Worm (Caenorhabditis elegans): ENCODE results near the gene hlh-34.

hlh-34 gene

DNA sequence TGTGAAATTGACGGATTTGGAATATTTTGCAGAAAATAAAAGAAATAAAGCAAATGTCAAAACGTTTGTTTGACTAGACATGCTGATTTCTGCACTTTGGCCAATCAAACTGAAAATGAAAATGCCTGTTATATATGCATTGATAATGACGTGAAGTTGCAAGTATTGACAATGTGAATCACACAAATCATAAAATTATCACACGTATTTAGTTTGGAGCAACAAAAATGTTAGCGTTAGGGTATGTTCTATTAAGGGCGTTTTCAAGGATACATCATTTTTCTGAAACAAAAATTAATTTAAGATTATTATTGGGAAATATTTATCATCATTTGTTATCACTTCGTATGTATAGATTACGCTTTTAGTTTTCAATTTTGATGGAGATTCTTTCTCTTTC is 44.6 kb upstream of the hlh-34 start, which contains the start of gene cld-9:
Gene cld-9, minus strand, starts transcription at position 81 of the 400 bp plus-strand sequence.
- TF ChIP-seq hrde-1 (tag; optimal IDR thresholded peaks at IDR 0.05; ENCODE audit: borderline replicate concordance) = no peak
- TF ChIP-seq nhr-80 (tag; optimal IDR thresholded peaks at IDR 0.05) = peak; percentile 52

DNA sequence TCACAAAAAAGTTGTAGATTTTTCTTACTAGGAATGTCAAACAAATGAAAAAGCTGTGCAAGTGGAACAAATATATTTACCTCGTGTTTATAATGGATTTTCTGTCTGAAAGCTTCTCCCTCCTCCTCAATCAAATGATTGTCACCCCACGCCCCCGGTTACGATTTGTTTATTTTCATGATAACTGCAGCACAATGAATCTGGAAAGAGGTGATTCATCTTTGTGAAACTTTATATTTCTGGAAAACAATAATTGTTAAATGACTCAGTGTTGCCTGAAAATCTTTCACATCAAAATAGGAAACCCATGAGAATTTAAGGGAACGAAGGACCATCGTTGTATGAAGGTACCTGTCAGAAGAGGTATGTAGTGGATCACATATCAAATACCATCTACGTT is 41.5 kb upstream of the hlh-34 start, which contains the start of gene F35E12.10:
Gene F35E12.10, minus strand, starts transcription at position 101 of the 400 bp plus-strand sequence.
- TF ChIP-seq ztf-18 (tag; optimal IDR thresholded peaks at IDR 0.05) (no peak), tlf-1 (GFP tag; optimal IDR thresholded peaks at IDR 0.05) (no peak), ama-1 (optimal IDR thresholded peaks at IDR 0.05) (no peak), ama-1 (GFP tag; optimal IDR thresholded peaks at IDR 0.05) (no peak)

DNA sequence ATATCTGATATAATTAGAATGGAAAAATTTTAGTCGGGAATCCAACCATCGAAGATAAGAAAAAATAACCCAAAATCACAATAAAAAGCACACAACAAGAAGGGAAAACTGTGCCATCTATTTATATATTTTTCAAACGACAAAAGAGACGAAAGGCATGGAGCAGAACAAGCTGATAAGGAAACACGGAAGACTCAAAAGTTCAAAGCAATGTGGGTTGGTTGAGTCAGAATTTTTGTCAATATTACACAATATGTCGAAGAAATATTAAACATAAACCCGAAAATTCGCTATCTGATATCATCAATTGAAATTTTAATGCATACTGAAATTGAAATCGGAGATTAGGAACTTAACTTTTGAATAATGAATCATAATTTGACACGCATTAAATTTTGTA is 37.7 kb upstream of the hlh-34 start, which contains the start of gene F35E12.9:
Gene F35E12.9, minus strand, starts transcription at position 227 of the 400 bp plus-strand sequence.
- no peak for TF ChIP-seq rpc-1 (optimal IDR thresholded peaks at IDR 0.05)
- TF ChIP-seq rpc-1 (tag; optimal IDR thresholded peaks at IDR 0.05) = no peak
- peak; percentile 84 for TF ChIP-seq nhr-80 (tag; optimal IDR thresholded peaks at IDR 0.05)

- no peak for TF ChIP-seq B0035.1 (tag; optimal IDR thresholded peaks at IDR 0.05)
- no peak for TF ChIP-seq nfya-2 (GFP tag; IDR thresholded peaks at IDR 0.05)
- TF ChIP-seq bed-2 (GFP tag; IDR thresholded peaks at IDR 0.05) = no peak
- peak; percentile 49 for TF ChIP-seq nhr-80 (tag; optimal IDR thresholded peaks at IDR 0.05)
- TF ChIP-seq egl-44 (GFP tag; IDR thresholded peaks at IDR 0.05) = no peak
- no peak for TF ChIP-seq rcor-1 (GFP tag; IDR thresholded peaks at IDR 0.05)
These were observed 32.7 kb upstream of the hlh-34 start for ce11 chrV:13739901-13740300.

DNA sequence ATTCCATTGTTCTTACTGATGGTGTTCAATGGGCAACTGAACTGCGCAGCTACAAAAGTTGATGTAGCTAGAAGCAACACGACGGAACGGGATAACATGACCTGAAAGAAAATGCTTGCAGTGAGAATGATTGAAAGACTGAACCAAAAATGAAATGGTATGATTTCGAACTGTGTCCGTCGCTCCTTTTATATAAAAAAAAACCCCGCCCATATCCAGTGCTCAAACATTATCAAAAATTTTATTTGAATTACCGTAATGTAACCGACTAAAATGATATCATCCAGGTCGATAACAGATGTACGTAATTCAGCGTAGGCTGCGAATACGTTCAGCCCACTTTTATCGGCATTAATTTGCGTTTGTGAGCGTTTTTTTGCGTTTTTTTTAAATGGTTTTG is 31.2 kb upstream of the hlh-34 start, which contains the start of gene irg-5:
Gene irg-5, minus strand, starts transcription at position 101 of the 400 bp plus-strand sequence.
- TF ChIP-seq let-526 (GFP tag; IDR thresholded peaks at IDR 0.05) (no peak), lsl-1 (GFP tag; optimal IDR thresholded peaks at IDR 0.05) (no peak), dpl-1 (GFP tag; optimal IDR thresholded peaks at IDR 0.05) (no peak), F23B12.7 (tag; optimal IDR thresholded peaks at IDR 0.05; ENCODE audit: insufficient read depth) (no peak), egl-18 (GFP tag; IDR thresholded peaks at IDR 0.05) (no peak), dox-1 (GFP tag; IDR thresholded peaks at IDR 0.05) (no peak), hmg-20 (GFP tag; IDR thresholded peaks at IDR 0.05) (no peak), F33H1.4 (GFP tag; IDR thresholded peaks at IDR 0.05) (no peak), K12H6.12 (tag; optimal IDR thresholded peaks at IDR 0.05) (no peak), Y79H2A.3 (GFP tag; conservative IDR thresholded peaks at IDR 0.05) (no peak), Y67H2A.10 (GFP tag; conservative IDR thresholded peaks at IDR 0.05) (no peak), B0035.1 (tag; optimal IDR thresholded peaks at IDR 0.05) (no peak), pha-4 (tag; optimal IDR thresholded peaks at IDR 0.05) (no peak), lag-1 (GFP tag; IDR thresholded peaks at IDR 0.05) (no peak), aptf-2 (GFP tag; conservative IDR thresholded peaks at IDR 0.05) (no peak)

ce11 chrV:13736147-13736546 is 29.0 kb upstream of the hlh-34 start, which contains the start of gene F35E12.6:
Gene F35E12.6 (minus strand): TSS chrV:13736247.
- TF ChIP-seq lin-35 (GFP tag; optimal IDR thresholded peaks at IDR 0.05) (no peak), nhr-80 (tag; optimal IDR thresholded peaks at IDR 0.05) (peak; percentile 20)

- TF ChIP-seq ceh-91 (GFP tag; IDR thresholded peaks at IDR 0.05) = no peak
- peak; percentile 55 for TF ChIP-seq nhr-80 (tag; optimal IDR thresholded peaks at IDR 0.05)
These were observed 23.6 kb upstream of the hlh-34 start, which contains the start of gene dct-17 for ce11 chrV:13730762-13731161. Gene dct-17 (minus strand): TSS chrV:13730784.

Data from whole organism, young adult.